Worm (Caenorhabditis elegans) whole organism, midembryonic: ENCODE results near the gene srx-48.

Experiments
- cog-1 ChIP-seq: sonication (generic microtip); optimal IDR thresholded peaks from 2 replicates; lab custom pipeline; 2016; ENCODE audit warnings: missing genetic modification characterization, missing compliant biosample characterization
- flt-1 ChIP-seq: fragments of 200-800 bp; sonication (Bioruptor generic); IDR thresholded peaks from 2 replicates; pipeline ENCODE4 v1.3.6; 2022; ENCODE audit warnings: missing genetic modification characterization, missing compliant biosample characterization
- ref-1 ChIP-seq: fragments of 200-800 bp; sonication (Bioruptor generic); conservative IDR thresholded peaks from 2 replicates; pipeline ENCODE4 v1.3.6; 2022; ENCODE audit warnings: missing genetic modification reagents, missing genetic modification characterization, missing compliant biosample characterization
- tab-1 ChIP-seq: fragments of 200-800 bp; sonication (Bioruptor generic); IDR thresholded peaks from 2 replicates; pipeline ENCODE4 v1.3.6; 2022; ENCODE audit warnings: missing genetic modification characterization, missing compliant biosample characterization

DNA sequence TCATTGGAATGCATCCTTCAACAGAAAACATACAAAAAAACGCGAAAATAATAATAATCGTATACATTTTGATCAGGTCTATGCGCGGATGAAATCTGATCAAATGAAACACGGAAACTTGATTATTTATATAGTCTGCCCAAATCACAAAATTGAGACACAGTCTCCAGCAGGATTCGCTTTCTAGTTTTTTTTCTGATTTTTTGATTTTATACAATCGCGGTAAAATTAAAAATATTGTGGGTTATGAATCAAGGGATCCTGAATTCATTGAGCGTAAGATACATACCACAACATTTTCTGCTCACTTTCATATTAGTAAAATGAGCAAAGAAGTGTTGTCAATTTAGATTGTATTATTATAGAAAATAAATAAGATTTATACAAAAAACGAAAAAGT lies 45.5 kb upstream of the srx-48 start, which contains the start of gene clec-230:
- TF ChIP-seq ref-1 (GFP tag; lab: Robert Waterston, UW) (no peak), tab-1 (no peak), flt-1 (no peak), cog-1 (tag; lab: Kevin White, UChicago) (no peak)
